Worm (Caenorhabditis elegans) whole organism, late embryonic: ENCODE measurements around the gene ZK632.9.

Source experiments
- C08G9.2 ChIP-seq: sonication (generic microtip); optimal IDR thresholded peaks from 2 replicates; lab custom pipeline; 2016; ENCODE audit warnings: mild to moderate bottlenecking, missing genetic modification characterization, moderate library complexity, missing compliant biosample characterization
- C38D4.7 ChIP-seq: fragments of 200-800 bp; sonication (Bioruptor generic); optimal IDR thresholded peaks from 2 replicates; lab custom pipeline; 2018; ENCODE audit warnings: mild to moderate bottlenecking, missing genetic modification characterization, moderate library complexity, missing compliant biosample characterization
- K02D7.2 ChIP-seq: sonication (generic microtip); optimal IDR thresholded peaks from 2 replicates; lab custom pipeline; 2017; ENCODE audit warnings: mild to moderate bottlenecking, missing genetic modification characterization, missing compliant biosample characterization
- K09A11.1 ChIP-seq: sonication (generic microtip); optimal IDR thresholded peaks from 2 replicates; lab custom pipeline; 2017; ENCODE audit warnings: antibody characterized with exemption, mild to moderate bottlenecking, missing genetic modification characterization, missing compliant biosample characterization; ENCODE audit not compliant: insufficient read depth
- T23F11.4 ChIP-seq: fragments of 200-800 bp; sonication (Bioruptor generic); optimal IDR thresholded peaks from 2 replicates; lab custom pipeline; 2018; ENCODE audit warnings: mild to moderate bottlenecking, missing genetic modification characterization, missing compliant biosample characterization
- ahr-1 ChIP-seq: sonication (generic microtip); optimal IDR thresholded peaks from 2 replicates; lab custom pipeline; 2016; ENCODE audit warnings: missing genetic modification characterization, missing compliant biosample characterization
- ama-1 ChIP-seq: fragments of 150-350 bp; optimal IDR thresholded peaks from 2 replicates; lab custom pipeline; 2014
- ceh-18 ChIP-seq: sonication (generic microtip); optimal IDR thresholded peaks from 2 replicates; lab custom pipeline; 2016; ENCODE audit warnings: missing genetic modification characterization, missing compliant biosample characterization
- ceh-2 ChIP-seq: sonication (generic microtip); optimal IDR thresholded peaks from 2 replicates; lab custom pipeline; 2016; ENCODE audit warnings: missing genotype, missing genetic modification characterization, missing compliant biosample characterization
- ceh-22 ChIP-seq: sonication (generic microtip); optimal IDR thresholded peaks from 2 replicates; lab custom pipeline; 2017; ENCODE audit warnings: missing biosample characterization, missing genetic modification characterization
- ceh-24 ChIP-seq: sonication (generic microtip); optimal IDR thresholded peaks from 2 replicates; lab custom pipeline; 2016; ENCODE audit warnings: mild to moderate bottlenecking, missing genetic modification characterization, missing compliant biosample characterization
- ceh-30 ChIP-seq: fragments of 150-350 bp; optimal IDR thresholded peaks from 2 replicates; lab custom pipeline; 2014; ENCODE audit warnings: missing biosample characterization, missing genetic modification characterization
- ceh-31 ChIP-seq: sonication (generic microtip); optimal IDR thresholded peaks from 2 replicates; lab custom pipeline; 2016; ENCODE audit warnings: missing genetic modification characterization, missing compliant biosample characterization
- ceh-45 ChIP-seq: fragments of 200-800 bp; sonication (Bioruptor generic); IDR thresholded peaks from 2 replicates; pipeline ENCODE4 v1.3.6; 2022; ENCODE audit warnings: missing genetic modification reagents, missing genetic modification characterization, missing compliant biosample characterization
- ceh-48 ChIP-seq: sonication (generic microtip); optimal IDR thresholded peaks from 2 replicates; lab custom pipeline; 2016; ENCODE audit warnings: missing genetic modification characterization, inconsistent platforms, missing compliant biosample characterization
- elt-2 ChIP-seq: sonication (generic microtip); optimal IDR thresholded peaks from 2 replicates; lab custom pipeline; 2016; ENCODE audit warnings: missing genetic modification reagents, missing genetic modification characterization, missing compliant biosample characterization
- elt-4 ChIP-seq: sonication (generic microtip); optimal IDR thresholded peaks from 2 replicates; lab custom pipeline; 2016; ENCODE audit warnings: missing genetic modification characterization, missing compliant biosample characterization
- fkh-10 ChIP-seq: fragments of 150-350 bp; optimal IDR thresholded peaks from 2 replicates; lab custom pipeline; 2014; ENCODE audit warnings: missing biosample characterization, missing genetic modification reagents, missing genetic modification characterization
- fkh-6 ChIP-seq: sonication (generic microtip); optimal IDR thresholded peaks from 2 replicates; lab custom pipeline; 2016; ENCODE audit warnings: missing genetic modification characterization, missing compliant biosample characterization
- hlh-15 ChIP-seq: sonication (generic microtip); optimal IDR thresholded peaks from 2 replicates; lab custom pipeline; 2016; ENCODE audit warnings: missing genetic modification characterization, missing compliant biosample characterization
- hlh-30 ChIP-seq: sonication (generic microtip); optimal IDR thresholded peaks from 2 replicates; lab custom pipeline; 2017; ENCODE audit warnings: antibody characterized with exemption, missing genetic modification characterization, missing compliant biosample characterization; ENCODE audit not compliant: insufficient read depth
- hlh-8 ChIP-seq: sonication (generic microtip); optimal IDR thresholded peaks from 2 replicates; lab custom pipeline; 2016; ENCODE audit warnings: missing genotype, missing genetic modification characterization, missing compliant biosample characterization
- lim-6 ChIP-seq: sonication (generic microtip); optimal IDR thresholded peaks from 2 replicates; lab custom pipeline; 2016; ENCODE audit warnings: missing genetic modification characterization, missing compliant biosample characterization
- madf-2 ChIP-seq: sonication (generic microtip); optimal IDR thresholded peaks from 2 replicates; lab custom pipeline; 2017; ENCODE audit warnings: missing genetic modification characterization, missing compliant biosample characterization
- mec-3 ChIP-seq: sonication (generic microtip); optimal IDR thresholded peaks from 2 replicates; lab custom pipeline; 2016; ENCODE audit warnings: borderline replicate concordance, missing genetic modification characterization, missing compliant biosample characterization
- nfya-1 ChIP-seq: sonication (generic microtip); optimal IDR thresholded peaks from 2 replicates; lab custom pipeline; 2017; ENCODE audit warnings: missing genetic modification characterization, mild to moderate bottlenecking, missing compliant biosample characterization, antibody characterized with exemption, moderate library complexity
- nhr-232 ChIP-seq: sonication (generic microtip); optimal IDR thresholded peaks from 2 replicates; lab custom pipeline; 2016; ENCODE audit warnings: missing genetic modification characterization, missing compliant biosample characterization
- pag-3 ChIP-seq: sonication (generic microtip); optimal IDR thresholded peaks from 2 replicates; lab custom pipeline; 2016; ENCODE audit warnings: missing compliant biosample characterization, missing genetic modification characterization, borderline replicate concordance
- pat-9 ChIP-seq: fragments of 200-800 bp; sonication (Bioruptor generic); optimal IDR thresholded peaks from 2 replicates; lab custom pipeline; 2018; ENCODE audit warnings: mild to moderate bottlenecking, missing genetic modification characterization, moderate library complexity, missing compliant biosample characterization
- pros-1 ChIP-seq: fragments of 150-350 bp; optimal IDR thresholded peaks from 2 replicates; lab custom pipeline; 2014; ENCODE audit warnings: missing biosample characterization, missing genetic modification reagents, missing genetic modification characterization
- ref-2 ChIP-seq: sonication (generic microtip); optimal IDR thresholded peaks from 2 replicates; lab custom pipeline; 2016; ENCODE audit warnings: missing genetic modification characterization, missing compliant biosample characterization
- rnt-1 ChIP-seq: sonication (generic microtip); optimal IDR thresholded peaks from 2 replicates; lab custom pipeline; 2016; ENCODE audit warnings: missing genetic modification characterization, missing compliant biosample characterization
- sox-4 ChIP-seq: sonication (generic microtip); optimal IDR thresholded peaks from 2 replicates; lab custom pipeline; 2017; ENCODE audit warnings: mild to moderate bottlenecking, missing genetic modification characterization, inconsistent platforms, missing compliant biosample characterization
- unc-42 ChIP-seq: sonication (generic microtip); optimal IDR thresholded peaks from 2 replicates; lab custom pipeline; 2016; ENCODE audit warnings: missing genotype, missing genetic modification characterization, missing compliant biosample characterization
- unc-86 ChIP-seq: sonication (generic microtip); optimal IDR thresholded peaks from 2 replicates; lab custom pipeline; 2016; ENCODE audit warnings: missing genetic modification characterization, missing compliant biosample characterization
- zip-5 ChIP-seq: sonication (generic microtip); optimal IDR thresholded peaks from 2 replicates; lab custom pipeline; 2016; ENCODE audit warnings: missing genetic modification characterization, missing compliant biosample characterization

ZK632.9 gene

ce11 chrIII:9861470-9862342, 36.5 kb upstream of the ZK632.9 start (continued):
- TF ChIP-seq ceh-30 (tag; lab: Kevin White, UChicago), result no peak
- TF ChIP-seq ahr-1 (tag; lab: Kevin White, UChicago), result peak; percentile 52
- TF ChIP-seq hlh-15 (tag; lab: Kevin White, UChicago), result peak; percentile 68
- TF ChIP-seq ceh-45 (GFP tag; lab: Robert Waterston, UW), result peak; percentile 75
- peak; percentile 76 for TF ChIP-seq fkh-6 (tag; lab: Kevin White, UChicago)
- peak; percentile 74 for TF ChIP-seq hlh-30 (tag; lab: Kevin White, UChicago)
- TF ChIP-seq ceh-48 (tag; lab: Kevin White, UChicago), result peak; percentile 74
- TF ChIP-seq elt-2 (tag; lab: Kevin White, UChicago), result peak; percentile 85
- TF ChIP-seq hlh-8 (tag; lab: Kevin White, UChicago), result peak; percentile 30
- no peak for TF ChIP-seq pag-3 (tag; lab: Kevin White, UChicago)
- peak; percentile 84 for TF ChIP-seq madf-2 (tag; lab: Kevin White, UChicago)
- TF ChIP-seq elt-4 (tag; lab: Kevin White, UChicago), result no peak
- TF ChIP-seq C08G9.2 (tag; lab: Kevin White, UChicago), result peak; percentile 63
- TF ChIP-seq mec-3 (tag; lab: Kevin White, UChicago), result no peak
- no peak for TF ChIP-seq ama-1 (lab: Kevin White, UChicago)
- peak; percentile 80 for TF ChIP-seq ref-2 (tag; lab: Kevin White, UChicago)
- peak; percentile 47 for TF ChIP-seq rnt-1 (tag; lab: Kevin White, UChicago)
- peak; percentile 84 for TF ChIP-seq unc-86 (tag; lab: Kevin White, UChicago)
- peak; percentile 86 for TF ChIP-seq C38D4.7
- TF ChIP-seq T23F11.4 (GFP tag; lab: Kevin White, UChicago), result peak; percentile 80
- TF ChIP-seq ceh-22, result no peak
- TF ChIP-seq K02D7.2 (tag; lab: Kevin White, UChicago), result peak; percentile 66
- no peak for TF ChIP-seq fkh-10 (GFP tag; lab: Kevin White, UChicago)
- TF ChIP-seq ceh-31, result peak; percentile 73
- TF ChIP-seq ceh-2 (tag; lab: Kevin White, UChicago), result peak; percentile 65
- peak; percentile 68 for TF ChIP-seq K09A11.1 (tag; lab: Kevin White, UChicago)
- TF ChIP-seq pat-9 (tag; lab: Kevin White, UChicago), result peak; percentile 82
- peak; percentile 58 for TF ChIP-seq nfya-1 (tag; lab: Kevin White, UChicago)
- peak; percentile 86 for TF ChIP-seq sox-4 (tag; lab: Kevin White, UChicago)
- TF ChIP-seq nhr-232 (tag; lab: Kevin White, UChicago), result peak; percentile 85

- TF ChIP-seq zip-5 (tag; lab: Kevin White, UChicago), result no peak
- peak; percentile 23 for TF ChIP-seq unc-42 (tag; lab: Kevin White, UChicago)
- no peak for TF ChIP-seq fkh-10 (GFP tag; lab: Kevin White, UChicago)
- TF ChIP-seq pros-1 (tag; lab: Kevin White, UChicago), result no peak
- no peak for TF ChIP-seq lim-6 (tag; lab: Kevin White, UChicago)
- no peak for TF ChIP-seq nhr-232 (tag; lab: Kevin White, UChicago)
- TF ChIP-seq ceh-18 (tag; lab: Kevin White, UChicago), result no peak
- TF ChIP-seq ceh-24 (tag; lab: Kevin White, UChicago), result no peak
Measured at ce11 chrIII:9860201-9860780, 35.1 kb upstream of the ZK632.9 start, which contains the start of gene twk-48. Gene twk-48, plus strand, starts transcription at chrIII:9860730.
